3 fruit fly cellular contexts compared by ENCODE assay signal in genomic region chr3R:22576979-22577378, dm6.
A peak's percentile ranks its signal among the peaks of the same experiment; 100 is the strongest.
TF ChIP-seq lines count a peak whose summit lies in the region.

No protein-coding gene starts in this region.

- TF ChIP-seq CTCF in whole organism, embryonic (GFP tag; optimal IDR thresholded peaks at IDR 0.05; lab: Kevin White, UChicago), result no peak

TF ChIP-seq in whole organism, embryonic, 481 proteins besides CTCF, POLR2A, EP300 and RAD21:
- TF ChIP-seq odd (GFP tag; optimal IDR thresholded peaks at IDR 0.05; lab: Kevin White, UChicago) (no peak), CG6175 (GFP tag; IDR thresholded peaks at IDR 0.05; lab: Robert Waterston, UW) (peak; percentile 55; the same call in 1 of the 3 replicates), Ada2b (GFP tag; IDR thresholded peaks at IDR 0.05; lab: Robert Waterston, UW) (no peak), crol (GFP tag; IDR thresholded peaks at IDR 0.05; lab: Robert Waterston, UW) (no peak), CG5180 (GFP tag; optimal IDR thresholded peaks at IDR 0.05; lab: Kevin White, UChicago) (peak; percentile 73), bbx (GFP tag; IDR thresholded peaks at IDR 0.05; lab: Robert Waterston, UW; ENCODE audit: partially characterized antibody) (no peak), lilli (GFP tag; optimal IDR thresholded peaks at IDR 0.05; lab: Kevin White, UChicago) (no peak)

TF ChIP-seq in whole organism, prepupa, 60 proteins besides CTCF, POLR2A, EP300 and RAD21:
- TF ChIP-seq achi (GFP tag; optimal IDR thresholded peaks at IDR 0.05; lab: Kevin White, UChicago) (no peak), CG8119 (GFP tag; IDR thresholded peaks at IDR 0.05; lab: Robert Waterston, UW) (peak; percentile 14; the same call in 1 of the 3 replicates)

TF ChIP-seq in whole organism, pupa, 21 proteins besides CTCF, POLR2A, EP300 and RAD21:
- TF ChIP-seq EcR (GFP tag; optimal IDR thresholded peaks at IDR 0.05; lab: Kevin White, UChicago) (no peak), fd96Ca (GFP tag; IDR thresholded peaks at IDR 0.05; lab: Robert Waterston, UW) (peak; percentile 27; the same call in 1 of the 3 replicates)
